Fruit fly (Drosophila melanogaster) whole organism, pupa: ENCODE measurements around the gene Sr-CIV.

Experiments
- CG10348 ChIP-seq: fragments of 200-800 bp; sonication (Bioruptor generic); IDR thresholded peaks from 2 replicates; pipeline ENCODE4 v1.3.6; 2022; ENCODE audit warnings: missing biosample characterization, missing genetic modification characterization
- CG12605 ChIP-seq: fragments of 200-800 bp; sonication (Bioruptor generic); IDR thresholded peaks from 2 replicates; pipeline ENCODE4 v1.3.6; 2022; ENCODE audit warnings: missing biosample characterization, missing genetic modification characterization
- CG13204 ChIP-seq: fragments of 200-800 bp; sonication (Bioruptor generic); optimal IDR thresholded peaks from 2 replicates; lab custom pipeline; 2018; ENCODE audit warnings: missing biosample characterization, mild to moderate bottlenecking, missing genetic modification characterization, moderate library complexity
- CG14655 ChIP-seq: fragments of 200-800 bp; sonication (Bioruptor generic); optimal IDR thresholded peaks from 3 replicates; lab custom pipeline; 2017; ENCODE audit warnings: mild to moderate bottlenecking, missing biosample characterization, missing genetic modification reagents, missing genetic modification characterization
- CG15710 ChIP-seq: fragments of 200-800 bp; sonication (Bioruptor generic); optimal IDR thresholded peaks from 2 replicates; lab custom pipeline; 2018; ENCODE audit warnings: missing biosample characterization, mild to moderate bottlenecking, missing genetic modification characterization, moderate library complexity
- CG17806 ChIP-seq: fragments of 200-800 bp; sonication (Bioruptor generic); optimal IDR thresholded peaks from 2 replicates; lab custom pipeline; 2018; ENCODE audit warnings: missing biosample characterization, mild to moderate bottlenecking, missing genetic modification characterization, moderate library complexity
- CG32121 ChIP-seq: fragments of 200-800 bp; sonication (Bioruptor generic); IDR thresholded peaks from 2 replicates; pipeline ENCODE4 v1.3.6; 2022; ENCODE audit warnings: missing biosample characterization, missing genetic modification characterization
- CG34367 ChIP-seq: fragments of 200-800 bp; sonication (Bioruptor generic); optimal IDR thresholded peaks from 2 replicates; lab custom pipeline; 2018; ENCODE audit warnings: missing biosample characterization, mild to moderate bottlenecking, missing genetic modification characterization
- CG4496 ChIP-seq: fragments of 200-800 bp; sonication (Bioruptor generic); IDR thresholded peaks from 3 replicates; pipeline ENCODE4 v1.3.6; 2022; ENCODE audit warnings: missing biosample characterization, missing genetic modification characterization
- CG8159 ChIP-seq: fragments of 200-800 bp; sonication (Bioruptor generic); optimal IDR thresholded peaks from 3 replicates; lab custom pipeline; 2018; ENCODE audit warnings: missing biosample characterization, mild to moderate bottlenecking, missing genetic modification characterization, moderate library complexity
- CG8301 ChIP-seq: fragments of 200-800 bp; sonication (Bioruptor generic); optimal IDR thresholded peaks from 2 replicates; lab custom pipeline; 2018; ENCODE audit warnings: missing biosample characterization, mild to moderate bottlenecking, missing genetic modification characterization
- CG9948 ChIP-seq: fragments of 200-800 bp; sonication (Bioruptor generic); optimal IDR thresholded peaks from 2 replicates; lab custom pipeline; 2018; ENCODE audit warnings: missing biosample characterization, mild to moderate bottlenecking, missing genetic modification characterization, moderate library complexity
- D1 ChIP-seq: fragments of 200-800 bp; sonication (Bioruptor generic); optimal IDR thresholded peaks from 2 replicates; lab custom pipeline; 2018; ENCODE audit warnings: missing biosample characterization, mild to moderate bottlenecking, missing genetic modification characterization, moderate library complexity
- EcR ChIP-seq: fragments of 200-800 bp; sonication (Bioruptor generic); optimal IDR thresholded peaks from 3 replicates; lab custom pipeline; 2019; ENCODE audit warnings: missing biosample characterization, missing genetic modification characterization, mild to moderate bottlenecking, moderate library complexity, missing genetic modification reagents
- Ets98B ChIP-seq: fragments of 200-800 bp; sonication (Bioruptor generic); IDR thresholded peaks from 2 replicates; pipeline ENCODE4 v1.3.6; 2022; ENCODE audit warnings: missing biosample characterization, missing genetic modification characterization
- Pif1A ChIP-seq: fragments of 200-800 bp; sonication (Bioruptor generic); optimal IDR thresholded peaks from 3 replicates; lab custom pipeline; 2016; ENCODE audit warnings: missing biosample characterization, missing genetic modification characterization
- Pif1B ChIP-seq: fragments of 200-800 bp; sonication (Bioruptor generic); optimal IDR thresholded peaks from 3 replicates; lab custom pipeline; 2016; ENCODE audit warnings: missing biosample characterization, missing genetic modification characterization
- Snoo ChIP-seq: fragments of 200-800 bp; sonication (Bioruptor generic); optimal IDR thresholded peaks from 3 replicates; lab custom pipeline; 2017; ENCODE audit warnings: missing biosample characterization, mild to moderate bottlenecking, missing genetic modification characterization, inconsistent platforms
- fd96Ca ChIP-seq: fragments of 200-800 bp; sonication (Bioruptor generic); IDR thresholded peaks from 3 replicates; pipeline ENCODE4 v1.3.6; 2022; ENCODE audit warnings: missing biosample characterization, missing genetic modification characterization
- gl ChIP-seq: fragments of 200-800 bp; sonication (Bioruptor generic); optimal IDR thresholded peaks from 2 replicates; lab custom pipeline; 2018; ENCODE audit warnings: missing biosample characterization, mild to moderate bottlenecking, missing genetic modification characterization
- rn ChIP-seq: fragments of 200-800 bp; sonication (Bioruptor generic); IDR thresholded peaks from 2 replicates; pipeline ENCODE4 v1.3.6; 2022; ENCODE audit warnings: missing biosample characterization, missing genetic modification characterization

Sr-CIV gene

dm6 chr2L:3484759-3485158 is 39.1 kb downstream of the Sr-CIV start:
- TF ChIP-seq D1 (tag; lab: Kevin White, UChicago) = no peak
- TF ChIP-seq EcR (GFP tag; lab: Kevin White, UChicago) = no peak
- TF ChIP-seq CG14655 (GFP tag; lab: Kevin White, UChicago) = peak; percentile 2
- TF ChIP-seq Pif1A (GFP tag; lab: Kevin White, UChicago) = no peak

- TF ChIP-seq CG17806 (tag; lab: Kevin White, UChicago) = no peak
- 0 out of 2 replicates have a peak, but pooled peaks have one; percentile 18 for TF ChIP-seq CG10348 (GFP tag; lab: Robert Waterston, UW)
- peak; percentile 44; the same call in 1 of the 2 replicates for TF ChIP-seq CG32121 (GFP tag; lab: Robert Waterston, UW)
- TF ChIP-seq CG8159 (tag; lab: Kevin White, UChicago) = no peak
- no peak for TF ChIP-seq Snoo
- no peak for TF ChIP-seq CG8301 (tag; lab: Kevin White, UChicago)
- TF ChIP-seq D1 (tag; lab: Kevin White, UChicago) = no peak
- TF ChIP-seq rn = no peak
- no peak for TF ChIP-seq Pif1B (GFP tag; lab: Kevin White, UChicago)
- TF ChIP-seq CG15710 = no peak
- TF ChIP-seq gl (tag; lab: Kevin White, UChicago) = no peak
- TF ChIP-seq Pif1A (GFP tag; lab: Kevin White, UChicago) = no peak
- TF ChIP-seq fd96Ca (GFP tag; lab: Robert Waterston, UW) = no peak; the same call in 2 of the 3 replicates
- TF ChIP-seq CG12605 = no peak
- no peak for TF ChIP-seq CG9948 (tag; lab: Kevin White, UChicago)
- no peak for TF ChIP-seq CG4496 (GFP tag; lab: Robert Waterston, UW)
- no peak for TF ChIP-seq CG14655 (GFP tag; lab: Kevin White, UChicago)
- TF ChIP-seq CG13204 (GFP tag; lab: Kevin White, UChicago) = no peak
- no peak for TF ChIP-seq CG34367 (tag; lab: Kevin White, UChicago)
- peak; percentile 35; the same call in 1 of the 2 replicates for TF ChIP-seq Ets98B
- TF ChIP-seq EcR (GFP tag; lab: Kevin White, UChicago) = no peak
- TF ChIP-seq, all 21 proteins: peak for 3
Observed at dm6 chr2L:3483672-3484071, 40.2 kb downstream of the Sr-CIV start.

DNA sequence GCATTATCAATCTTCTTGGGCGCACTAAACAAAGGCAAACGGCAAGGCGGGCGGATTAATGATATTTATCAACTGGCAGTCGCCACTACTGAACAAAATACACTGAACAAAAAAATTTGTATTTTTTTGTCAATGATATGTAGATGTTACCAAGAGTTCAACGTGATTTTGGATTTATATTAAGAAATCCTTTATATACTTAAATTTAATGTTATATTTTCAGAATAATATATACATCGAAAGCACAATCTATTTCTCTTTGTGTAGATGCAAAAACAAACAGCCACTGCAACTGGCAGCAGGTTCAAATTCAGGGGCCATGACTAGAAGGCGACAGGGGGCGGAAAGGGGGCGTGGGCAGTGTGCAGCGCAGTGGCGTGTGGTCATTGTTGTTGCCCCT is 41.1 kb downstream of the Sr-CIV start:
- TF ChIP-seq EcR (GFP tag; lab: Kevin White, UChicago) (no peak), CG9948 (tag; lab: Kevin White, UChicago) (peak; percentile 56), Pif1B (GFP tag; lab: Kevin White, UChicago) (peak; percentile 13), CG10348 (GFP tag; lab: Robert Waterston, UW) (peak; percentile 51; the same call in 1 of the 2 replicates), CG15710 (peak; percentile 72), CG13204 (GFP tag; lab: Kevin White, UChicago) (no peak), CG12605 (peak; percentile 80), CG4496 (GFP tag; lab: Robert Waterston, UW) (peak; percentile 83), CG8159 (tag; lab: Kevin White, UChicago) (peak; percentile 73), CG8301 (tag; lab: Kevin White, UChicago) (peak; percentile 71), CG17806 (tag; lab: Kevin White, UChicago) (no peak), D1 (tag; lab: Kevin White, UChicago) (no peak), Snoo (no peak), Pif1A (GFP tag; lab: Kevin White, UChicago) (peak; percentile 14), CG14655 (GFP tag; lab: Kevin White, UChicago) (peak; percentile 74), gl (tag; lab: Kevin White, UChicago) (no peak), CG32121 (GFP tag; lab: Robert Waterston, UW) (peak; percentile 92), fd96Ca (GFP tag; lab: Robert Waterston, UW) (peak; percentile 60; the same call in 1 of the 3 replicates), CG34367 (tag; lab: Kevin White, UChicago) (no peak), rn (peak; percentile 54; the same call in 1 of the 2 replicates), Ets98B (peak; percentile 82)

dm6 chr2L:3482037-3482436 is 41.8 kb downstream of the Sr-CIV start:
- TF ChIP-seq fd96Ca (GFP tag; lab: Robert Waterston, UW) = no peak
- peak; percentile 88 for TF ChIP-seq Ets98B
- peak; percentile 76 for TF ChIP-seq CG8301 (tag; lab: Kevin White, UChicago)
- peak; percentile 5 for TF ChIP-seq CG8159 (tag; lab: Kevin White, UChicago)
- peak; percentile 54 for TF ChIP-seq CG14655 (GFP tag; lab: Kevin White, UChicago)
- no peak; the same call in 1 of the 2 replicates for TF ChIP-seq CG12605
- no peak for TF ChIP-seq CG17806 (tag; lab: Kevin White, UChicago)
- no peak for TF ChIP-seq Snoo
- peak; percentile 41 for TF ChIP-seq Pif1A (GFP tag; lab: Kevin White, UChicago)
- TF ChIP-seq CG32121 (GFP tag; lab: Robert Waterston, UW) = peak; percentile 78
- TF ChIP-seq CG34367 (tag; lab: Kevin White, UChicago) = no peak
- peak; percentile 78 for TF ChIP-seq CG4496 (GFP tag; lab: Robert Waterston, UW)

- no peak for TF ChIP-seq CG10348 (GFP tag; lab: Robert Waterston, UW)
- TF ChIP-seq CG32121 (GFP tag; lab: Robert Waterston, UW) = no peak
- peak; percentile 41 for TF ChIP-seq D1 (tag; lab: Kevin White, UChicago)
- TF ChIP-seq, all 21 proteins: peak for 1
Observed at dm6 chr2L:3480443-3480839, 43.4 kb downstream of the Sr-CIV start.
